Fruit fly (Drosophila melanogaster) whole organism, pupa: ENCODE measurements around the gene Lgr1.

Source experiments
- CG10348 ChIP-seq: fragments of 200-800 bp; sonication (Bioruptor generic); IDR thresholded peaks from 2 replicates; pipeline ENCODE4 v1.3.6; 2022; ENCODE audit warnings: missing biosample characterization, missing genetic modification characterization
- CG12605 ChIP-seq: fragments of 200-800 bp; sonication (Bioruptor generic); IDR thresholded peaks from 2 replicates; pipeline ENCODE4 v1.3.6; 2022; ENCODE audit warnings: missing biosample characterization, missing genetic modification characterization
- CG32121 ChIP-seq: fragments of 200-800 bp; sonication (Bioruptor generic); IDR thresholded peaks from 2 replicates; pipeline ENCODE4 v1.3.6; 2022; ENCODE audit warnings: missing biosample characterization, missing genetic modification characterization
- CG8301 ChIP-seq: fragments of 200-800 bp; sonication (Bioruptor generic); optimal IDR thresholded peaks from 2 replicates; lab custom pipeline; 2018; ENCODE audit warnings: missing biosample characterization, mild to moderate bottlenecking, missing genetic modification characterization
- EcR ChIP-seq: fragments of 200-800 bp; sonication (Bioruptor generic); optimal IDR thresholded peaks from 3 replicates; lab custom pipeline; 2019; ENCODE audit warnings: missing biosample characterization, missing genetic modification characterization, mild to moderate bottlenecking, moderate library complexity, missing genetic modification reagents
- Ets98B ChIP-seq: fragments of 200-800 bp; sonication (Bioruptor generic); IDR thresholded peaks from 2 replicates; pipeline ENCODE4 v1.3.6; 2022; ENCODE audit warnings: missing biosample characterization, missing genetic modification characterization
- Pif1A ChIP-seq: fragments of 200-800 bp; sonication (Bioruptor generic); optimal IDR thresholded peaks from 3 replicates; lab custom pipeline; 2016; ENCODE audit warnings: missing biosample characterization, missing genetic modification characterization
- Pif1B ChIP-seq: fragments of 200-800 bp; sonication (Bioruptor generic); optimal IDR thresholded peaks from 3 replicates; lab custom pipeline; 2016; ENCODE audit warnings: missing biosample characterization, missing genetic modification characterization
- fd96Ca ChIP-seq: fragments of 200-800 bp; sonication (Bioruptor generic); IDR thresholded peaks from 3 replicates; pipeline ENCODE4 v1.3.6; 2022; ENCODE audit warnings: missing biosample characterization, missing genetic modification characterization
- rn ChIP-seq: fragments of 200-800 bp; sonication (Bioruptor generic); IDR thresholded peaks from 2 replicates; pipeline ENCODE4 v1.3.6; 2022; ENCODE audit warnings: missing biosample characterization, missing genetic modification characterization

DNA sequence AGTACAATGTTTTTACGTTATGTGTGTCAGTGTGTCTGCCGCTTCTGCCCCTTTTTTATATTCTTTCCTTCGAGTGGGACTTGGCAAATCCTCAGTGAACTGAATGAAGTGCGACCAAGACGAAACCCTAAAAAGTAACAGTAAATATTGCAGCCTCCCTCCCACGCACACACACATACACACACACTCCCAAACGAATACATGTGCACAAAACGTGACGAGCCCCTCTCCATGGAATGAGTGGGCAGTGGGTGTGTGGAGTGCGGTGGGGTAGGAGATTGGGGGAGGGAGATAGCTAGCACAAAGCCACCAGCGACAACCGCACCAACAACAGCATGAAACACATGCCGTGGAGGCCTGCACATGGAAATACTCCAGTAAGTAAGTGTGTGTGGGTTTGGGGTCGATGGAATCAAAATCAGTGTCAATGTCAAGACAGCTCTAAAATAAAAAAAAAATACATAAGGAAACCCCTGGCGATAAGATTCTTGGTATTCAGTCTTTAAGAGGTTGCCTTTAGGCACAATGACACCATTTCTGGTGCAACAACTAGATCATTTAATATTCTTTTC, 10.7 kb upstream of the Lgr1 start:
- no peak for TF ChIP-seq Pif1A (GFP tag; lab: Kevin White, UChicago)
- TF ChIP-seq CG12605 (GFP tag; lab: Robert Waterston, UW), result no peak
- TF ChIP-seq CG8301, result no peak
- TF ChIP-seq CG32121, result no peak
- TF ChIP-seq rn (GFP tag; lab: Robert Waterston, UW), result no peak
- TF ChIP-seq Pif1B (GFP tag; lab: Kevin White, UChicago), result no peak
- TF ChIP-seq fd96Ca, result no peak
- TF ChIP-seq EcR (GFP tag; lab: Kevin White, UChicago), result peak; percentile 97
- no peak; the same call in 1 of the 2 replicates for TF ChIP-seq Ets98B (GFP tag; lab: Robert Waterston, UW)
- TF ChIP-seq CG10348 (GFP tag; lab: Robert Waterston, UW), result no peak
